Worm (Caenorhabditis elegans) whole organism, L1 larva: ENCODE data around the gene F41B4.1.

Source experiments
- ceh-63 ChIP-seq: fragments of 200-800 bp; sonication (Bioruptor generic); optimal IDR thresholded peaks from 2 replicates; lab custom pipeline; 2018; ENCODE audit warnings: mild to moderate bottlenecking, missing genetic modification characterization, missing compliant biosample characterization
- fos-1 ChIP-seq: fragments of 150-350 bp; optimal IDR thresholded peaks from 2 replicates; lab custom pipeline; 2014; ENCODE audit warnings: missing biosample characterization, missing genetic modification characterization
- lin-15B ChIP-seq: fragments of 150-350 bp; sonication (generic microtip); optimal IDR thresholded peaks from 3 replicates; lab custom pipeline; 2014; ENCODE audit warnings: missing biosample characterization, missing genetic modification characterization
- nhr-85 ChIP-seq: sonication (generic microtip); peaks from one replicate; lab custom pipeline; 2016; ENCODE audit warnings: missing genetic modification characterization, inconsistent platforms, missing compliant biosample characterization
- pax-3 ChIP-seq: fragments of 200-800 bp; sonication (Bioruptor generic); optimal IDR thresholded peaks from 2 replicates; lab custom pipeline; 2018; ENCODE audit warnings: mild to moderate bottlenecking, missing genetic modification characterization, moderate library complexity, missing compliant biosample characterization
- unc-130 ChIP-seq: fragments of 150-350 bp; optimal IDR thresholded peaks from 2 replicates; lab custom pipeline; 2017; ENCODE audit warnings: missing biosample characterization, missing genetic modification characterization, inconsistent platforms
- zag-1 ChIP-seq: fragments of 150-350 bp; optimal IDR thresholded peaks from 2 replicates; lab custom pipeline; 2014; ENCODE audit warnings: missing biosample characterization, missing genetic modification characterization
- ztf-11 ChIP-seq, 2 experiments: sonication (generic microtip); optimal IDR thresholded peaks; 2 replicates each; lab custom pipeline; 2016 to 2017; ENCODE audit warnings: missing genetic modification characterization in 2 of 2, missing biosample characterization in 1 of 2, missing compliant biosample characterization in 1 of 2

- TF ChIP-seq lin-15B (no peak), fos-1 (tag; lab: Kevin White, UChicago) (no peak), nhr-85 (tag; lab: Kevin White, UChicago) (no peak), pax-3 (no peak), zag-1 (no peak), ztf-11 (tag; optimal IDR thresholded peaks at IDR 0.05; lab: Kevin White, UChicago) (no peak), ceh-63 (GFP tag; lab: Kevin White, UChicago) (no peak), unc-130 (tag; lab: Kevin White, UChicago) (no peak)
Observed at ce11 chrX:6835166-6835565, 9.5 kb upstream of the F41B4.1 start, which contains the start of gene F41B4.2.
